Worm (Caenorhabditis elegans) whole organism, L3 larva: Measurements from ENCODE around the gene clec-184.

Experiments
- daf-12 ChIP-seq: fragments of 150-350 bp; optimal IDR thresholded peaks from 2 replicates; lab custom pipeline; 2014; ENCODE audit warnings: missing biosample characterization, missing genetic modification reagents, missing genetic modification characterization
- egl-27 ChIP-seq: sonication (generic microtip); optimal IDR thresholded peaks from 4 replicates; lab custom pipeline; 2017; ENCODE audit warnings: missing biosample characterization, missing genetic modification reagents, missing genetic modification characterization
- elt-1 ChIP-seq: fragments of 150-350 bp; optimal IDR thresholded peaks from 2 replicates; lab custom pipeline; 2014; ENCODE audit warnings: missing biosample characterization, missing genetic modification characterization
- fkh-10 ChIP-seq: sonication (generic microtip); optimal IDR thresholded peaks from 2 replicates; lab custom pipeline; 2017; ENCODE audit warnings: missing biosample characterization, missing genetic modification reagents, missing genetic modification characterization
- fos-1 ChIP-seq: fragments of 150-350 bp; optimal IDR thresholded peaks from 2 replicates; lab custom pipeline; 2014; ENCODE audit warnings: missing biosample characterization, missing genetic modification characterization
- nhr-76 ChIP-seq: fragments of 150-350 bp; sonication (generic microtip); optimal IDR thresholded peaks from 5 replicates; lab custom pipeline; 2014; ENCODE audit warnings: missing biosample characterization, missing genetic modification characterization
- sea-2 ChIP-seq: fragments of 150-350 bp; sonication (generic microtip); optimal IDR thresholded peaks from 4 replicates; lab custom pipeline; 2014; ENCODE audit warnings: missing biosample characterization, missing genetic modification reagents, missing genetic modification characterization
- zag-1 ChIP-seq: fragments of 150-350 bp; optimal IDR thresholded peaks from 2 replicates; lab custom pipeline; 2014; ENCODE audit warnings: missing biosample characterization, missing genetic modification characterization
- ztf-4 ChIP-seq: fragments of 150-350 bp; optimal IDR thresholded peaks from 2 replicates; lab custom pipeline; 2014; ENCODE audit warnings: missing biosample characterization, missing genetic modification characterization

DNA sequence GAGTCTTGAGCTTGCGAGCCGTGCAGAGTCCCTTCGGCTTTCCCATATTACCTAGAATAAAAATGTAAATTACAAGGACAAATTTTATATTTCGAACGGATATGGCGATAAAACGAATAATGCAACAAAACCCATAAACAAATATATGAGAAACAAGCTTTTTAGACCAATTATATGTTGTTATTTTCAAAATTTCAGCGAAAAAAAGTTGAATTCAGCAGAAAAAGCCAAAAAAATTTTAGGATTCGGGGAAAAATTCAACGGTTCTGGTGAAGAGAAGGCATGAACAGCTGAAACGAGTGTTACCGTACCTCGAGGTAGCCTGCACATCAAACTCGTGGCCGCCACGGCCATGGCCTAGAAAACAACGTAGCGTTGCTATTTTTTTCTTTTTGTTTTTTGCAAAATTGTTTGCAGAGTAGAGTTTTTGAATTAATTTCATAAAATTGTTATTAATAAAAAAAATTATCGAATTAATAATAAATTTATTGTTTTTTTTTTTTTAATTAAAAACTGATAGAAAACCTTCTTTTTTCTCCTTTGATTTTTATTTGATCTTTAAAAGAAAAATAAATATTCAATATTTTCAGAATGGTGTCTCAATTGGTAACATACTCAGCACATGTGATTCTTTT, 41.3 kb upstream of the clec-184 start, which contains the start of the genes rps-23 and dpm-3:
- no peak for TF ChIP-seq daf-12 (tag; lab: Kevin White, UChicago)
- TF ChIP-seq ztf-4 (tag; lab: Kevin White, UChicago), result no peak
- TF ChIP-seq fos-1 (tag; lab: Kevin White, UChicago), result no peak
- peak; percentile 45 for TF ChIP-seq elt-1 (tag; lab: Kevin White, UChicago)
- peak; percentile 51 for TF ChIP-seq fkh-10
- no peak for TF ChIP-seq sea-2 (GFP tag; lab: Kevin White, UChicago)
- TF ChIP-seq nhr-76 (tag; lab: Kevin White, UChicago), result peak; percentile 66
- TF ChIP-seq zag-1 (tag; lab: Kevin White, UChicago), result no peak
- TF ChIP-seq egl-27, result peak; percentile 20
